Worm (Caenorhabditis elegans): ENCODE data around the gene cgt-3.

- TF ChIP-seq ztf-29 (GFP tag; IDR thresholded peaks at IDR 0.05) (no peak), tab-1 (GFP tag; IDR thresholded peaks at IDR 0.05) (no peak), cog-1 (tag; optimal IDR thresholded peaks at IDR 0.05) (no peak), flt-1 (GFP tag; IDR thresholded peaks at IDR 0.05) (no peak)
These were observed 39.6 kb upstream of the cgt-3 start for ce11 chrII:5871508-5871907.
